Fruit fly (Drosophila melanogaster) whole organism, wandering third instar larva: ENCODE measurements around the gene CG13053.

Source experiments
- Jra ChIP-seq: sonication (Bioruptor generic); optimal IDR thresholded peaks from 2 replicates; lab custom pipeline; 2016; ENCODE audit warnings: missing biosample characterization, missing genetic modification characterization
- Rel ChIP-seq, 2 experiments: fragments of 200-800 bp; sonication (Bioruptor generic) in 1 of 2; optimal IDR thresholded peaks; 2 replicates in 1 of 2; 3 replicates in 1 of 2; lab custom pipeline; 2016 to 2019; ENCODE audit warnings: mild to moderate bottlenecking in 2 of 2, missing biosample characterization in 2 of 2, missing genetic modification characterization in 2 of 2, moderate library complexity in 1 of 2
- Vsx2 ChIP-seq: fragments of 200-300, 225-300 bp; sonication (Bioruptor generic); optimal IDR thresholded peaks from 2 replicates; lab custom pipeline; 2018; ENCODE audit warnings: missing biosample characterization, missing genetic modification characterization; ENCODE audit not compliant: partially characterized antibody
- br ChIP-seq: fragments of 200-800 bp; sonication (Bioruptor generic); optimal IDR thresholded peaks from 2 replicates; lab custom pipeline; 2016; ENCODE audit warnings: missing biosample characterization, missing genetic modification characterization
- fru ChIP-seq: fragments of 200-800 bp; sonication (Bioruptor generic); optimal IDR thresholded peaks from 3 replicates; lab custom pipeline; 2016; ENCODE audit warnings: missing biosample characterization, mild to moderate bottlenecking, missing genetic modification characterization
- h ChIP-seq: fragments of 200-800 bp; sonication (Bioruptor generic); optimal IDR thresholded peaks from 3 replicates; lab custom pipeline; 2016; ENCODE audit warnings: missing biosample characterization, mild to moderate bottlenecking, missing genetic modification characterization
- psq ChIP-seq: fragments of 200-800 bp; sonication (Bioruptor generic); optimal IDR thresholded peaks from 3 replicates; lab custom pipeline; 2017; ENCODE audit warnings: missing biosample characterization, mild to moderate bottlenecking, missing genetic modification characterization, moderate library complexity

DNA sequence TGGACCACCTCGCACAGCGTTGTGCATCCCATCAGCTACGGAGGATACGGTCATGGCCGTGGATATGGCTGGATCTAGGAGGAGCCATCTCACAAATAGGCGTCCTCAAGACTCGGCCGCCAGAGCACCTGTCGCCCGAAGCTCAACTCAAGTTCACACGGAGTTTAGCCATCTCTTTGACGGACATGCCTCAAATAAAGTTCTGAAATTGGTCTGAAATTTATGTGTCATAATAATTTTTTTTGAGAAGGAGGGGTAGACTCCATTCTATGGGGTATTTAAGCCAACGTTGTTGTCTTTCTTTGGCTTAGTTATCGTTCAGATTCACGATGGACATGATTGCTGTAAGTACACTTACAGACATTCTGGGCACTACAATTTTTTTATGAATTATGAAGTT, 3.5 kb upstream of the CG13053 start, which contains the start of gene CG13070:
- no peak for TF ChIP-seq Rel (GFP tag; optimal IDR thresholded peaks at IDR 0.05; lab: Kevin White, UChicago)
- TF ChIP-seq Rel (tag; optimal IDR thresholded peaks at IDR 0.05; lab: Kevin White, UChicago), result no peak
- TF ChIP-seq psq (GFP tag; lab: Kevin White, UChicago), result no peak
- no peak for TF ChIP-seq fru (GFP tag; lab: Kevin White, UChicago)
- no peak for TF ChIP-seq br
- no peak for TF ChIP-seq h (GFP tag; lab: Kevin White, UChicago)
- no peak for TF ChIP-seq Vsx2
- no peak for TF ChIP-seq Jra (GFP tag; lab: Kevin White, UChicago)
